Fruit fly (Drosophila melanogaster): Measurements from ENCODE around the gene CG34417.

DNA sequence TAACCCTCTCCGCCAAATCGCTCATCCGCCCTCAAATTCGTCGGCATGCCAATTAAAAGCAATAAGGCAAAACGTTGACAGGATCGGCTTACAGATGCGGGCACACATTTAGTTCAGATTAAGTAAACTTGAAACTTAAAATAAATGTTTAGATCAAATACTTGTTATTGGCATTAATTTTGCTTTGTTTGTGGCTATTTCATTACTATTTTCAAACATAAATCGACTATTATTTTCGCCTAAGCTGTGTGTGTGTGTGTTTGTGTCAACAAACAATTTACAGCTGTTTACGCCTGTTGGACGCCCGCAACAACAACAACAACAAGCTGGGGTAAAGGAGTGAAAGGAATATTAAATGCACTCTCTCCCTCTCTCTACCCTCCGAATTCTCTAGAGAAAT lies 60.6 kb downstream of the CG34417 start:
- TF ChIP-seq Dll (optimal IDR thresholded peaks at IDR 0.05) (no peak), psq (optimal IDR thresholded peaks at IDR 0.05) (no peak), usp (GFP tag; optimal IDR thresholded peaks at IDR 0.05) (no peak), pan (optimal IDR thresholded peaks at IDR 0.05) (no peak), CG8478 (optimal IDR thresholded peaks at IDR 0.05) (no peak), EcR (GFP tag; optimal IDR thresholded peaks at IDR 0.05) (no peak)
